Fruit fly (Drosophila melanogaster): ENCODE measurements around the gene CG14275.
A peak's percentile ranks its signal among the peaks of the same experiment; 100 is the strongest.

CG14275 gene

DNA sequence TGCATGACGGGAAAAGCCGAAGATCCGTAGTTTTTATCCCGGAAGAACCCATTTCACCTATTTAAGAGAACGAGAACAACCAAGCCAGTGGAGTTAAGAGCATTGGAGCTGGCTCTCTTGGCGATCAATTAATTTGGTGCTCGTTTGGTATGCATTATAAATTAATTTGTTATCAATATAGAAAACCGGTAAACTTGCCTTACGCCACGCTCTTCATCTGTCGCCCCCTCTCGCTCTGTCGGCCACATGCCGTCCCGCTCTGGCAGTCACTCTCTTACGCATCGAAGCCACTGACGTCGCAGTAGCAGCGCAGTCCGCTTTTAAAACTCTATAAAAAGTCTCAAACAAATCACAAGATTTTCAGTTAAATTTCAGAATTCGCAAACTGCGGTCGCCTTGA, 19.0 kb downstream of the CG14275 start, which contains the start of gene CG7778:
CG7778 (plus strand) TSS at position 361 of the 400 bp plus-strand sequence.
- TF ChIP-seq Adf1 (GFP tag; IDR thresholded peaks at IDR 0.05): peak; percentile 82
- no peak for TF ChIP-seq Camta (GFP tag; optimal IDR thresholded peaks at IDR 0.05)
- no peak for TF ChIP-seq nmo (GFP tag; optimal IDR thresholded peaks at IDR 0.05)
- TF ChIP-seq stc (GFP tag; IDR thresholded peaks at IDR 0.05): peak; percentile 30; the same call in 1 of the 2 replicates
- no peak for TF ChIP-seq dmrt99B (tag; optimal IDR thresholded peaks at IDR 0.05)
- peak; percentile 44 for TF ChIP-seq CG7745 (tag; optimal IDR thresholded peaks at IDR 0.05)
- no peak for TF ChIP-seq Nf-YB (GFP tag; optimal IDR thresholded peaks at IDR 0.05)
- TF ChIP-seq CG11247 (GFP tag; IDR thresholded peaks at IDR 0.05): no peak
- TF ChIP-seq gcm2 (GFP tag; optimal IDR thresholded peaks at IDR 0.05): no peak
- peak; percentile 65 for TF ChIP-seq CG1832 (GFP tag; optimal IDR thresholded peaks at IDR 0.05)
- TF ChIP-seq sqz (GFP tag; optimal IDR thresholded peaks at IDR 0.05): no peak
- no peak for TF ChIP-seq NfI (GFP tag; optimal IDR thresholded peaks at IDR 0.05)
- no peak for TF ChIP-seq CG1603 (tag; optimal IDR thresholded peaks at IDR 0.05)
- TF ChIP-seq Mrtf (GFP tag; IDR thresholded peaks at IDR 0.05): no peak
- no peak for TF ChIP-seq CG34376 (GFP tag; optimal IDR thresholded peaks at IDR 0.05)
- TF ChIP-seq Med (GFP tag): peak; percentile 58
- no peak for TF ChIP-seq Fer3 (tag; optimal IDR thresholded peaks at IDR 0.05)
- no peak for TF ChIP-seq BtbVII (GFP tag; optimal IDR thresholded peaks at IDR 0.05)
- TF ChIP-seq Gug (GFP tag; IDR thresholded peaks at IDR 0.05): no peak
- TF ChIP-seq CG12236 (GFP tag; optimal IDR thresholded peaks at IDR 0.05): no peak
- no peak for TF ChIP-seq CG14050 (GFP tag; IDR thresholded peaks at IDR 0.05)
- no peak for TF ChIP-seq ftz-f1 (GFP tag; optimal IDR thresholded peaks at IDR 0.05)
- no peak for TF ChIP-seq klu (GFP tag; IDR thresholded peaks at IDR 0.05)
- TF ChIP-seq CG13894 (tag; optimal IDR thresholded peaks at IDR 0.05): no peak
- no peak for TF ChIP-seq CG12942 (GFP tag; optimal IDR thresholded peaks at IDR 0.05)
- no peak for TF ChIP-seq disco-r (GFP tag; optimal IDR thresholded peaks at IDR 0.05)
- TF ChIP-seq CG18764 (GFP tag; optimal IDR thresholded peaks at IDR 0.05): no peak
- no peak for TF ChIP-seq CG30431 (GFP tag; optimal IDR thresholded peaks at IDR 0.05)
- peak; percentile 48 for TF ChIP-seq exex (tag; optimal IDR thresholded peaks at IDR 0.05)
- no peak for TF ChIP-seq CG1529 (GFP tag; optimal IDR thresholded peaks at IDR 0.05)
- no peak for TF ChIP-seq Side (GFP tag; optimal IDR thresholded peaks at IDR 0.05)
- TF ChIP-seq CG8944 (GFP tag; optimal IDR thresholded peaks at IDR 0.05): no peak
- TF ChIP-seq pnt (GFP tag; optimal IDR thresholded peaks at IDR 0.05): no peak
- no peak for TF ChIP-seq org-1 (GFP tag; optimal IDR thresholded peaks at IDR 0.05)
- no peak for TF ChIP-seq prd (optimal IDR thresholded peaks at IDR 0.05)
- TF ChIP-seq prd (GFP tag; IDR thresholded peaks at IDR 0.05): no peak
- TF ChIP-seq GATAe (GFP tag; conservative IDR thresholded peaks at IDR 0.05): no peak
- no peak for TF ChIP-seq lola (GFP tag; optimal IDR thresholded peaks at IDR 0.05)
- peak; percentile 60 to 65 for TF ChIP-seq Trl (optimal IDR thresholded peaks at IDR 0.05)
- no peak for TF ChIP-seq Trl (GFP tag; optimal IDR thresholded peaks at IDR 0.05)
- TF ChIP-seq Hr3 (GFP tag; optimal IDR thresholded peaks at IDR 0.05): no peak
- no peak for TF ChIP-seq CG16815 (GFP tag; optimal IDR thresholded peaks at IDR 0.05)
- TF ChIP-seq Ssrp (tag; optimal IDR thresholded peaks at IDR 0.05): no peak
- TF ChIP-seq CG10321 (GFP tag; IDR thresholded peaks at IDR 0.05): peak; percentile 46; the same call in 1 of the 2 replicates
- TF ChIP-seq CTCF (GFP tag; optimal IDR thresholded peaks at IDR 0.05): no peak
- no peak for TF ChIP-seq z (GFP tag; IDR thresholded peaks at IDR 0.05)
- no peak for TF ChIP-seq CG2889 (GFP tag; IDR thresholded peaks at IDR 0.05)
- no peak for TF ChIP-seq Vsx1 (GFP tag; optimal IDR thresholded peaks at IDR 0.05)
- TF ChIP-seq CG8290 (GFP tag; optimal IDR thresholded peaks at IDR 0.05): no peak
- TF ChIP-seq CG8290 (tag; optimal IDR thresholded peaks at IDR 0.05): no peak
- peak; percentile 94 for TF ChIP-seq CG3163 (GFP tag; optimal IDR thresholded peaks at IDR 0.05)
- no peak for TF ChIP-seq grn (GFP tag; optimal IDR thresholded peaks at IDR 0.05)
- TF ChIP-seq unpg (GFP tag; optimal IDR thresholded peaks at IDR 0.05): no peak
- no peak for TF ChIP-seq CG4707 (GFP tag; optimal IDR thresholded peaks at IDR 0.05)

All from whole organism, embryonic.